Fruit fly (Drosophila melanogaster) whole organism, prepupa: Measurements from ENCODE around the gene CG12725.

Experiments used
- Blimp-1 ChIP-seq: fragments of 200-800 bp; sonication (Bioruptor generic); optimal IDR thresholded peaks from 3 replicates; lab custom pipeline; 2017; ENCODE audit warnings: missing biosample characterization, missing genetic modification characterization, mild to moderate bottlenecking, moderate library complexity, missing genetic modification reagents
- CG10631 ChIP-seq: fragments of 200-800 bp; sonication (Bioruptor generic); optimal IDR thresholded peaks from 2 replicates; lab custom pipeline; 2016; ENCODE audit warnings: missing biosample characterization, missing genetic modification characterization
- CG11294 ChIP-seq: fragments of 200-800 bp; sonication (Bioruptor generic); IDR thresholded peaks from 2 replicates; pipeline ENCODE4 v1.3.6; 2022; ENCODE audit warnings: missing biosample characterization, missing genetic modification characterization
- CG11762 ChIP-seq: fragments of 200-800 bp; sonication (Bioruptor generic); optimal IDR thresholded peaks from 3 replicates; lab custom pipeline; 2016; ENCODE audit warnings: missing biosample characterization, missing genetic modification characterization; ENCODE audit not compliant: insufficient read depth
- CG15336 ChIP-seq: fragments of 200-800 bp; sonication (Bioruptor generic); IDR thresholded peaks from 2 replicates; pipeline ENCODE4 v1.3.6; 2022; ENCODE audit warnings: missing biosample characterization, missing genetic modification characterization
- CG1621 ChIP-seq: fragments of 200-800 bp; sonication (Bioruptor generic); optimal IDR thresholded peaks from 3 replicates; lab custom pipeline; 2018; ENCODE audit warnings: missing biosample characterization, mild to moderate bottlenecking, missing genetic modification characterization
- CG16779 ChIP-seq: fragments of 200-800 bp; sonication (Bioruptor generic); optimal IDR thresholded peaks from 3 replicates; lab custom pipeline; 2017; ENCODE audit warnings: missing biosample characterization, mild to moderate bottlenecking, missing genetic modification characterization
- CG34406 ChIP-seq: fragments of 200-800 bp; sonication (Bioruptor generic); optimal IDR thresholded peaks from 3 replicates; lab custom pipeline; 2016; ENCODE audit warnings: missing biosample characterization, missing genetic modification characterization
- CG4318 ChIP-seq: fragments of 200-800 bp; sonication (Bioruptor generic); optimal IDR thresholded peaks from 3 replicates; lab custom pipeline; 2017; ENCODE audit warnings: missing biosample characterization, mild to moderate bottlenecking, missing genetic modification characterization
- CG6163 ChIP-seq: fragments of 200-800 bp; sonication (Bioruptor generic); IDR thresholded peaks from 3 replicates; pipeline ENCODE4 v1.3.6; 2022; ENCODE audit warnings: missing biosample characterization, missing genetic modification characterization
- CG6276 ChIP-seq: fragments of 200-800 bp; sonication (Bioruptor generic); optimal IDR thresholded peaks from 2 replicates; lab custom pipeline; 2017; ENCODE audit warnings: missing biosample characterization, mild to moderate bottlenecking, missing genetic modification characterization
- CG6808 ChIP-seq: fragments of 200-800 bp; sonication (Bioruptor generic); optimal IDR thresholded peaks from 3 replicates; lab custom pipeline; 2017; ENCODE audit warnings: missing biosample characterization, missing genetic modification characterization, mild to moderate bottlenecking, moderate library complexity, missing genetic modification reagents
- CG7368 ChIP-seq: fragments of 200-800 bp; sonication (Bioruptor generic); optimal IDR thresholded peaks from 3 replicates; lab custom pipeline; 2016; ENCODE audit warnings: missing biosample characterization, missing genetic modification characterization
- CG8119 ChIP-seq: fragments of 200-800 bp; sonication (Bioruptor generic); IDR thresholded peaks from 3 replicates; pipeline ENCODE4 v1.3.6; 2022; ENCODE audit warnings: missing biosample characterization, missing genetic modification characterization
- CG9139 ChIP-seq: fragments of 200-800 bp; sonication (Bioruptor generic); optimal IDR thresholded peaks from 3 replicates; lab custom pipeline; 2017; ENCODE audit warnings: missing biosample characterization, mild to moderate bottlenecking, missing genetic modification characterization
- Eip78C ChIP-seq: fragments of 200-800 bp; sonication (Bioruptor generic); peaks from one replicate; lab custom pipeline; 2016; ENCODE audit warnings: missing biosample characterization, missing genetic modification characterization
- Eip93F ChIP-seq: fragments of 200-800 bp; sonication (Bioruptor generic); optimal IDR thresholded peaks from 2 replicates; lab custom pipeline; 2016; ENCODE audit warnings: missing biosample characterization, mild to moderate bottlenecking, missing genetic modification characterization
- Hr38 ChIP-seq: sonication (Bioruptor generic); optimal IDR thresholded peaks from 2 replicates; lab custom pipeline; 2016; ENCODE audit warnings: missing biosample characterization, missing genetic modification characterization
- Hr4 ChIP-seq: fragments of 200-800 bp; sonication (Bioruptor generic); optimal IDR thresholded peaks from 3 replicates; lab custom pipeline; 2016; ENCODE audit warnings: missing biosample characterization, missing genetic modification characterization
- Lpt ChIP-seq: fragments of 200-800 bp; sonication (Bioruptor generic); optimal IDR thresholded peaks from 3 replicates; lab custom pipeline; 2016; ENCODE audit warnings: missing biosample characterization, missing genetic modification characterization
- Sox14 ChIP-seq: fragments of 200-800 bp; sonication (Bioruptor generic); optimal IDR thresholded peaks from 3 replicates; lab custom pipeline; 2016; ENCODE audit warnings: missing biosample characterization, missing genetic modification characterization
- Sox15 ChIP-seq: fragments of 200-800 bp; sonication (Bioruptor generic); optimal IDR thresholded peaks from 3 replicates; lab custom pipeline; 2016; ENCODE audit warnings: missing biosample characterization, missing genetic modification characterization
- achi ChIP-seq: fragments of 200-800 bp; sonication (Bioruptor generic); optimal IDR thresholded peaks from 3 replicates; lab custom pipeline; 2016; ENCODE audit warnings: missing biosample characterization, missing genetic modification characterization
- acj6 ChIP-seq: fragments of 200-800 bp; sonication (Bioruptor generic); optimal IDR thresholded peaks from 3 replicates; lab custom pipeline; 2016; ENCODE audit warnings: missing biosample characterization, missing genetic modification characterization
- dac ChIP-seq: fragments of 200-800 bp; sonication (Bioruptor generic); optimal IDR thresholded peaks from 2 replicates; lab custom pipeline; 2017; ENCODE audit warnings: missing biosample characterization, mild to moderate bottlenecking, missing genetic modification characterization
- dsx ChIP-seq: fragments of 200-800 bp; optimal IDR thresholded peaks from 3 replicates; lab custom pipeline; 2019; ENCODE audit warnings: missing biosample characterization, mild to moderate bottlenecking, missing genetic modification characterization, moderate library complexity; ENCODE audit not compliant: poor library complexity, severe bottlenecking
- eg ChIP-seq: fragments of 200-800 bp; sonication (Bioruptor generic); IDR thresholded peaks from 3 replicates; pipeline ENCODE4 v1.3.6; 2022; ENCODE audit warnings: missing biosample characterization, missing genetic modification characterization
- esn ChIP-seq: fragments of 200-800 bp; sonication (Bioruptor generic); optimal IDR thresholded peaks from 2 replicates; lab custom pipeline; 2016; ENCODE audit warnings: missing biosample characterization, mild to moderate bottlenecking, missing genetic modification characterization, moderate library complexity
- fd59A ChIP-seq: fragments of 200-800 bp; sonication (Bioruptor generic); optimal IDR thresholded peaks from 2 replicates; lab custom pipeline; 2017; ENCODE audit warnings: missing biosample characterization, mild to moderate bottlenecking, missing genetic modification characterization, missing genetic modification reagents
- fkh ChIP-seq: fragments of 200-800 bp; sonication (Bioruptor generic); optimal IDR thresholded peaks from 3 replicates; lab custom pipeline; 2017; ENCODE audit warnings: missing biosample characterization, mild to moderate bottlenecking, missing genetic modification characterization, moderate library complexity
- net ChIP-seq: fragments of 200-800 bp; sonication (Bioruptor generic); optimal IDR thresholded peaks from 3 replicates; lab custom pipeline; 2016; ENCODE audit warnings: missing biosample characterization, missing genetic modification characterization
- salr ChIP-seq, 2 experiments: fragments of 200-800 bp; sonication (Bioruptor generic); optimal IDR thresholded peaks; 3 replicates each; lab custom pipeline; 2016 to 2018; ENCODE audit warnings: missing biosample characterization in 2 of 2, missing genetic modification characterization in 2 of 2, mild to moderate bottlenecking in 1 of 2
- spab ChIP-seq: fragments of 200-800 bp; sonication (Bioruptor generic); optimal IDR thresholded peaks from 2 replicates; lab custom pipeline; 2017; ENCODE audit warnings: missing biosample characterization, mild to moderate bottlenecking, missing genetic modification characterization, missing genetic modification reagents
- ss ChIP-seq, 2 experiments: fragments of 200-800 bp; sonication (Bioruptor generic); optimal IDR thresholded peaks; 2 replicates in 1 of 2; 3 replicates in 1 of 2; lab custom pipeline; 2017 to 2018; ENCODE audit warnings: mild to moderate bottlenecking in 2 of 2, missing biosample characterization in 2 of 2, missing genetic modification characterization in 2 of 2, moderate library complexity in 1 of 2
- svp ChIP-seq: fragments of 200-800 bp; sonication (Bioruptor generic); peaks from one replicate; lab custom pipeline; 2016; ENCODE audit warnings: missing biosample characterization, missing genetic modification characterization
- topi ChIP-seq: fragments of 200-800 bp; sonication (Bioruptor generic); optimal IDR thresholded peaks from 3 replicates; lab custom pipeline; 2016; ENCODE audit warnings: missing biosample characterization, missing genetic modification characterization

The CG12725 gene

dm6 chrX:13410887-13411286, 8.2 kb upstream of the CG12725 start:
- TF ChIP-seq acj6 (GFP tag; lab: Kevin White, UChicago) (no peak), CG10631 (no peak), Eip78C (peak; percentile 63), Sox14 (GFP tag; lab: Kevin White, UChicago) (no peak), esn (peak; percentile 3), Hr4 (GFP tag; lab: Kevin White, UChicago) (no peak), CG6808 (peak; percentile 97), CG11294 (GFP tag; lab: Robert Waterston, UW) (no peak), fkh (GFP tag; lab: Kevin White, UChicago) (peak; percentile 53), topi (GFP tag; lab: Kevin White, UChicago) (no peak), CG6163 (GFP tag; lab: Robert Waterston, UW) (0 out of 3 replicates have a peak, but pooled peaks have one; percentile 7), net (GFP tag; lab: Kevin White, UChicago) (peak; percentile 23), achi (no peak), CG15336 (no peak), CG34406 (GFP tag; lab: Kevin White, UChicago) (no peak), CG6276 (no peak), ss (GFP tag; optimal IDR thresholded peaks at IDR 0.05; lab: Kevin White, UChicago) (peak in 1 of 2 experiments; percentile 47)
- TF ChIP-seq, all 60 proteins: peak for 7

dm6 chrX:13407673-13408072, 5.0 kb upstream of the CG12725 start:
- TF ChIP-seq Hr38 (GFP tag; lab: Kevin White, UChicago) (no peak), svp (GFP tag; lab: Kevin White, UChicago) (peak; percentile 57), Eip93F (GFP tag; lab: Kevin White, UChicago) (peak; percentile 38)

dm6 chrX:13406293-13406692, 3.6 kb upstream of the CG12725 start:
- TF ChIP-seq Sox15 (GFP tag; lab: Kevin White, UChicago) (no peak), CG7368 (GFP tag; lab: Kevin White, UChicago) (no peak), CG15336 (peak; percentile 51; the same call in 1 of the 2 replicates), Lpt (peak; percentile 51), dsx (peak; percentile 79), CG6808 (peak; percentile 61), acj6 (GFP tag; lab: Kevin White, UChicago) (no peak), fkh (GFP tag; lab: Kevin White, UChicago) (no peak), CG34406 (GFP tag; lab: Kevin White, UChicago) (no peak), CG11762 (GFP tag; lab: Kevin White, UChicago) (no peak), esn (no peak), CG4318 (GFP tag; lab: Kevin White, UChicago) (no peak), Blimp-1 (no peak), spab (GFP tag; lab: Kevin White, UChicago) (peak; percentile 20), CG16779 (peak; percentile 44), dac (GFP tag; lab: Kevin White, UChicago) (no peak), CG8119 (GFP tag; lab: Robert Waterston, UW) (peak; percentile 46; the same call in 2 of the 3 replicates), CG6276 (peak; percentile 68), fd59A (GFP tag; lab: Kevin White, UChicago) (no peak), CG1621 (tag; lab: Kevin White, UChicago) (peak; percentile 4), CG9139 (peak; percentile 62), salr (GFP tag; optimal IDR thresholded peaks at IDR 0.05; lab: Kevin White, UChicago) (no peak), eg (GFP tag; lab: Robert Waterston, UW) (peak; percentile 56; the same call in 2 of the 3 replicates), Eip78C (no peak), Hr4 (GFP tag; lab: Kevin White, UChicago) (peak; percentile 15), ss (GFP tag; optimal IDR thresholded peaks at IDR 0.05; lab: Kevin White, UChicago) (peak; percentile 65 to 87)
